Fruit fly (Drosophila melanogaster) whole organism, pupa: Measurements from ENCODE around the gene CG14853.

ENCODE experiments used
- CG15710 ChIP-seq: fragments of 200-800 bp; sonication (Bioruptor generic); optimal IDR thresholded peaks from 2 replicates; lab custom pipeline; 2018; ENCODE audit warnings: missing biosample characterization, mild to moderate bottlenecking, missing genetic modification characterization, moderate library complexity
- EcR ChIP-seq: fragments of 200-800 bp; sonication (Bioruptor generic); optimal IDR thresholded peaks from 3 replicates; lab custom pipeline; 2019; ENCODE audit warnings: missing biosample characterization, missing genetic modification characterization, mild to moderate bottlenecking, moderate library complexity, missing genetic modification reagents

DNA sequence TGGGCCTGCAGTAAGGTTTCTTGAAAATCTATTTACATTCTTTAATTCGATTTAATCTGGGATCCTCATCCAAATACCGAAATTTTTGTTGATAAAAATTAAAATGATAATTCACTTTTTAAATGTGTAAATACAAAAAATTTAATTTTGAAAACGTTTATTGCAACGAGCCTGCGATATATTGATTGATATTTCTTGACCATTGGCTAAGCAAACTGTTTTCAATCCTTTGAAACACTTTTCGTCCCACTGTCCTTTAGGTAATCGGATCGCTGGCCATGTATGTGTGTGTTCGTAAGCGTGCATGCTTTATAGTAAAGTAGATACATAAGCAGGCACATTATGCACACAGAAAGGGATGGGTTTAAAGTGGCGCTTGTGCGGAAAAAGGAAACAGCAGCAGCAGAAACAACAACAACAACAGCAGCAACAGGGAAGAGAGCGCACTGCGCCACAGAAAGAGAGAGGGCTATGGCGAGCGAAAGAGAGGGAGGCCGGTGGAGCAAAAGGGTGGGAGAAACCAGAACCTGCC lies 14.7 kb downstream of the CG14853 start:
- TF ChIP-seq EcR (GFP tag; lab: Kevin White, UChicago) (peak; percentile 52), CG15710 (tag; lab: Kevin White, UChicago) (peak; percentile 88)
